Worm (Caenorhabditis elegans) whole organism, L4 larva: ENCODE measurements around the gene srx-59.

Source experiments
- F26F4.8 ChIP-seq: fragments of 200-800 bp; sonication (Bioruptor generic); conservative IDR thresholded peaks from 2 replicates; pipeline ENCODE4 v1.3.6; 2022; ENCODE audit warnings: missing genetic modification characterization, missing compliant biosample characterization
- F37D6.2 ChIP-seq: sonication (generic microtip); optimal IDR thresholded peaks from 2 replicates; lab custom pipeline; 2016; ENCODE audit warnings: mild to moderate bottlenecking, missing genetic modification characterization, missing compliant biosample characterization
- F49E8.2 ChIP-seq: sonication (generic microtip); optimal IDR thresholded peaks from 2 replicates; lab custom pipeline; 2016; ENCODE audit warnings: missing compliant biosample characterization, mild to moderate bottlenecking, missing genetic modification characterization, borderline replicate concordance
- T26A8.4 ChIP-seq: fragments of 200-800 bp; sonication (Bioruptor generic); IDR thresholded peaks from 2 replicates; pipeline ENCODE4 v1.3.6; 2022; ENCODE audit warnings: missing genetic modification characterization, missing compliant biosample characterization
- Y105C5A.15 ChIP-seq: fragments of 200-800 bp; sonication (Bioruptor generic); IDR thresholded peaks from 2 replicates; pipeline ENCODE4 v1.3.6; 2022; ENCODE audit warnings: missing genetic modification characterization, missing compliant biosample characterization
- Y5F2A.4 ChIP-seq: fragments of 200-800 bp; sonication (Bioruptor generic); optimal IDR thresholded peaks from 2 replicates; lab custom pipeline; 2018; ENCODE audit warnings: mild to moderate bottlenecking, missing genetic modification characterization, missing compliant biosample characterization
- Y75B8A.6 ChIP-seq: fragments of 200-800 bp; sonication (Bioruptor generic); IDR thresholded peaks from 2 replicates; pipeline ENCODE4 v1.3.6; 2022; ENCODE audit warnings: missing genetic modification reagents, missing genetic modification characterization, missing compliant biosample characterization
- ZK546.5 ChIP-seq, 2 experiments: sonication (generic microtip); optimal IDR thresholded peaks; 2 replicates each; lab custom pipeline; 2017; ENCODE audit warnings: missing biosample characterization in 2 of 2, missing genetic modification characterization in 2 of 2
- aly-2 ChIP-seq: sonication (generic microtip); optimal IDR thresholded peaks from 2 replicates; lab custom pipeline; 2018; ENCODE audit warnings: missing biosample characterization, missing genetic modification characterization
- ceh-20 ChIP-seq: fragments of 200-800 bp; sonication (Bioruptor generic); IDR thresholded peaks from 2 replicates; pipeline ENCODE4 v1.3.6; 2022; ENCODE audit warnings: missing genetic modification reagents, missing genetic modification characterization, missing compliant biosample characterization
- ceh-44 ChIP-seq: fragments of 200-800 bp; sonication (Bioruptor generic); IDR thresholded peaks from 2 replicates; pipeline ENCODE4 v1.3.6; 2022; ENCODE audit warnings: missing genetic modification reagents, missing genetic modification characterization, missing compliant biosample characterization
- dpl-1 ChIP-seq: fragments of 150-350 bp; optimal IDR thresholded peaks from 2 replicates; lab custom pipeline; 2014; ENCODE audit warnings: missing biosample characterization, missing genetic modification reagents, missing genetic modification characterization
- duxl-1 ChIP-seq: sonication (generic microtip); optimal IDR thresholded peaks from 2 replicates; lab custom pipeline; 2016; ENCODE audit warnings: mild to moderate bottlenecking, missing genetic modification characterization, moderate library complexity, missing compliant biosample characterization; ENCODE audit not compliant: poor library complexity
- dve-1 ChIP-seq: sonication (generic microtip); optimal IDR thresholded peaks from 2 replicates; lab custom pipeline; 2017; ENCODE audit warnings: antibody characterized with exemption, mild to moderate bottlenecking, missing genetic modification characterization, missing compliant biosample characterization; ENCODE audit not compliant: insufficient read depth
- egl-27 ChIP-seq: sonication (generic microtip); optimal IDR thresholded peaks from 3 replicates; lab custom pipeline; 2017; ENCODE audit warnings: missing biosample characterization, missing genetic modification reagents, missing genetic modification characterization
- fkh-10 ChIP-seq: fragments of 150-350 bp; optimal IDR thresholded peaks from 2 replicates; lab custom pipeline; 2014; ENCODE audit warnings: missing biosample characterization, missing genetic modification reagents, missing genetic modification characterization
- fos-1 ChIP-seq: fragments of 150-350 bp; optimal IDR thresholded peaks from 2 replicates; lab custom pipeline; 2014; ENCODE audit warnings: missing biosample characterization, missing genetic modification characterization
- hif-1 ChIP-seq, 2 experiments: sonication (generic microtip); optimal IDR thresholded peaks; 2 replicates each; lab custom pipeline; 2016 to 2017; ENCODE audit warnings: missing compliant biosample characterization in 2 of 2, missing genetic modification characterization in 2 of 2, missing genetic modification reagents in 2 of 2, missing genotype in 2 of 2, mild to moderate bottlenecking in 1 of 2
- hlh-11 ChIP-seq: fragments of 200-800 bp; sonication (Bioruptor generic); optimal IDR thresholded peaks from 2 replicates; lab custom pipeline; 2018; ENCODE audit warnings: mild to moderate bottlenecking, missing genetic modification characterization, missing compliant biosample characterization
- hmg-1.1 ChIP-seq: fragments of 200-800 bp; sonication (Bioruptor generic); IDR thresholded peaks from 2 replicates; pipeline ENCODE4 v1.3.6; 2022; ENCODE audit warnings: missing genetic modification reagents, missing genetic modification characterization, missing compliant biosample characterization
- jun-1 ChIP-seq: fragments of 150-350 bp; optimal IDR thresholded peaks from 2 replicates; lab custom pipeline; 2014; ENCODE audit warnings: missing biosample characterization, missing genetic modification reagents, missing genetic modification characterization
- lim-7 ChIP-seq: fragments of 200-800 bp; sonication (Bioruptor generic); IDR thresholded peaks from 2 replicates; pipeline ENCODE4 v1.3.6; 2022; ENCODE audit warnings: missing genetic modification characterization, missing compliant biosample characterization
- lin-1 ChIP-seq: fragments of 200-800 bp; sonication (Bioruptor generic); IDR thresholded peaks from 2 replicates; pipeline ENCODE4 v1.3.6; 2022; ENCODE audit warnings: missing genetic modification reagents, missing genetic modification characterization, missing compliant biosample characterization
- lin-13 ChIP-seq: fragments of 150-350 bp; optimal IDR thresholded peaks from 2 replicates; lab custom pipeline; 2014; ENCODE audit warnings: missing biosample characterization, missing genetic modification reagents, missing genetic modification characterization
- lin-38 ChIP-seq: fragments of 200-800 bp; sonication (Bioruptor generic); IDR thresholded peaks from 2 replicates; pipeline ENCODE4 v1.3.6; 2022; ENCODE audit warnings: missing genetic modification reagents, missing genetic modification characterization, missing compliant biosample characterization
- lir-3 ChIP-seq: sonication (generic microtip); optimal IDR thresholded peaks from 2 replicates; lab custom pipeline; 2016; ENCODE audit warnings: mild to moderate bottlenecking, missing genetic modification characterization, missing compliant biosample characterization
- madf-5 ChIP-seq, 2 experiments: fragments of 200-800 bp; sonication (Bioruptor generic); IDR thresholded peaks; 2 replicates each; pipeline ENCODE4 v1.3.6; 2022; ENCODE audit warnings: missing compliant biosample characterization in 2 of 2, missing genetic modification characterization in 2 of 2
- mxl-2 ChIP-seq: fragments of 200-800 bp; sonication (Bioruptor generic); conservative IDR thresholded peaks from 2 replicates; pipeline ENCODE4 v1.3.6; 2022; ENCODE audit warnings: missing genetic modification reagents, missing genetic modification characterization, missing compliant biosample characterization
- nhr-41 ChIP-seq: fragments of 200-800 bp; sonication (Bioruptor generic); IDR thresholded peaks from 2 replicates; pipeline ENCODE4 v1.3.6; 2022; ENCODE audit warnings: missing genetic modification reagents, missing genetic modification characterization, missing compliant biosample characterization
- nhr-48 ChIP-seq: sonication (generic microtip); optimal IDR thresholded peaks from 2 replicates; lab custom pipeline; 2016; ENCODE audit warnings: mild to moderate bottlenecking, missing genetic modification characterization, missing compliant biosample characterization
- pqm-1 ChIP-seq: sonication (generic microtip); optimal IDR thresholded peaks from 2 replicates; lab custom pipeline; 2017; ENCODE audit warnings: missing biosample characterization, missing genetic modification characterization
- sdz-12 ChIP-seq: fragments of 200-800 bp; sonication (Bioruptor generic); optimal IDR thresholded peaks from 2 replicates; lab custom pipeline; 2018; ENCODE audit warnings: mild to moderate bottlenecking, missing genetic modification characterization, missing compliant biosample characterization
- vab-7 ChIP-seq: fragments of 200-800 bp; sonication (Bioruptor generic); IDR thresholded peaks from 2 replicates; pipeline ENCODE4 v1.3.6; 2022; ENCODE audit warnings: missing genetic modification reagents, missing genetic modification characterization, missing compliant biosample characterization
- zag-1 ChIP-seq: fragments of 150-350 bp; optimal IDR thresholded peaks from 2 replicates; lab custom pipeline; 2014; ENCODE audit warnings: missing biosample characterization, missing genetic modification characterization
- zfp-3 ChIP-seq: fragments of 200-800 bp; sonication (Bioruptor generic); conservative IDR thresholded peaks from 2 replicates; pipeline ENCODE4 v1.3.6; 2022; ENCODE audit warnings: missing genetic modification reagents, missing genetic modification characterization, missing compliant biosample characterization
- zip-2 ChIP-seq: fragments of 150-350 bp; optimal IDR thresholded peaks from 2 replicates; lab custom pipeline; 2014; ENCODE audit warnings: missing biosample characterization, missing genetic modification characterization
- ztf-7 ChIP-seq: fragments of 150-350 bp; optimal IDR thresholded peaks from 2 replicates; lab custom pipeline; 2014; ENCODE audit warnings: missing biosample characterization, missing genetic modification characterization

Gene srx-59

ce11 chrV:6935878-6936277, 35.8 kb upstream of the srx-59 start, which contains the start of gene Y57E12B.10:
Y57E12B.10 (minus strand) TSS chrV:6935978.
- TF ChIP-seq lin-13 (GFP tag; lab: Kevin White, UChicago) = no peak
- TF ChIP-seq lir-3 (tag; lab: Kevin White, UChicago) = no peak
- no peak for TF ChIP-seq pqm-1
- no peak for TF ChIP-seq zag-1
- no peak for TF ChIP-seq fos-1 (tag; lab: Kevin White, UChicago)
- TF ChIP-seq ceh-20 (GFP tag; lab: Robert Waterston, UW) = no peak
- TF ChIP-seq madf-5 (GFP tag; IDR thresholded peaks at IDR 0.05; lab: Robert Waterston, UW) = no peak
- no peak for TF ChIP-seq nhr-48 (tag; lab: Kevin White, UChicago)
- TF ChIP-seq aly-2 (tag; lab: Kevin White, UChicago) = no peak
- TF ChIP-seq lim-7 (GFP tag; lab: Robert Waterston, UW) = no peak
- no peak for TF ChIP-seq fkh-10
- no peak for TF ChIP-seq ztf-7 (tag; lab: Kevin White, UChicago)

- TF ChIP-seq Y75B8A.6 (GFP tag; lab: Robert Waterston, UW) = no peak
- TF ChIP-seq F49E8.2 (tag; lab: Kevin White, UChicago) = no peak
- TF ChIP-seq mxl-2 = no peak
- TF ChIP-seq Y5F2A.4 (GFP tag; lab: Kevin White, UChicago) = no peak
- TF ChIP-seq madf-5 (GFP tag; IDR thresholded peaks at IDR 0.05; lab: Robert Waterston, UW) = no peak
- TF ChIP-seq hif-1 (tag; optimal IDR thresholded peaks at IDR 0.05; lab: Kevin White, UChicago) = no peak
- TF ChIP-seq vab-7 (GFP tag; lab: Robert Waterston, UW) = no peak
- no peak for TF ChIP-seq egl-27 (tag; lab: Kevin White, UChicago)
- no peak for TF ChIP-seq zfp-3 (GFP tag; lab: Robert Waterston, UW)
- no peak for TF ChIP-seq ceh-20 (GFP tag; lab: Robert Waterston, UW)
- TF ChIP-seq nhr-41 (GFP tag; lab: Robert Waterston, UW) = no peak
Observed at ce11 chrV:6947442-6947841, 24.2 kb upstream of the srx-59 start, which contains the start of gene Y57E12B.4. Y57E12B.4 (minus strand) TSS chrV:6947542.

DNA sequence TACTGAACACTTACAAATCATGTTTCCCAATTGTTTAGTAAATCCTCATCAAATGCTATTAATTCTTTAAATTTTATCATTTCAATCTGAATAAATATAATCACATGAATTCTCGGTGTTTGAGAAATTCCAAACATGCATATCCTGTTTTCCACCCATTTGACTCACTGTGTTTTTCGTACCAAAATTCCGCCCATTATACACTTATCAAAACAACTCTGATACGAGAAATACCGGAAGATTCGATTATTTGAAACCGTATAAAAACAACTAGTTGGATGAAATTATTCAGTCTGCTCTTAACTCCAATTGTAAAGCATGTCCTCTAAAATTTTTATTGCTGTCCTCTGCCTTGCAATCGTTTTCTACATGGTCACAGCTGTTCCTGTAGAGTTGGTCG, 23.4 kb upstream of the srx-59 start, which contains the start of gene Y57E12B.1:
Y57E12B.1 (plus strand) TSS at position 301 of the 400 bp plus-strand sequence.
- TF ChIP-seq lin-1 (GFP tag; lab: Robert Waterston, UW) (no peak), lin-38 (no peak), ceh-44 (GFP tag; lab: Robert Waterston, UW) (no peak), F37D6.2 (no peak), vab-7 (GFP tag; lab: Robert Waterston, UW) (no peak), hlh-11 (tag; lab: Kevin White, UChicago) (no peak), jun-1 (no peak), duxl-1 (tag; lab: Kevin White, UChicago) (no peak), ztf-7 (tag; lab: Kevin White, UChicago) (no peak), dve-1 (no peak), ZK546.5 (tag; optimal IDR thresholded peaks at IDR 0.05; lab: Kevin White, UChicago) (no peak), aly-2 (tag; lab: Kevin White, UChicago) (no peak), hmg-1.1 (GFP tag; lab: Robert Waterston, UW) (no peak), dpl-1 (GFP tag; lab: Kevin White, UChicago) (no peak), zip-2 (tag; lab: Kevin White, UChicago) (no peak)

DNA sequence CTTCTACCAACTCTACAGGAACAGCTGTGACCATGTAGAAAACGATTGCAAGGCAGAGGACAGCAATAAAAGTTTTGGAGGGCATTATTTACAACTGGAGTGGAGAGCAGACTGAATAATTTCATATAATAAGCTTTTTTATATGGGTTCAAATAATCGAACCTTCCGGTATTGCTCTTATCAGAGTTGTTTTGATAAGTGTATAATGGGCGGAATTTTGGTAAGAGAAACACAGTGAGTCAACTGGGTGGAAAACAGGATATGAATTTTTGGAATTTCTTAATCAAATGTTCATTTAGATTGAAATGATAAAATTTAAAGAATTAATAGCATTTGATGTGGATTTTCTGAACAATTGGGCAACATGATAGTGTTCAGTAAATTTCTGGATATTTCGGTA, 21.9 kb upstream of the srx-59 start, which contains the start of gene Y57E12B.11:
Y57E12B.11 (minus strand) TSS at position 101 of the 400 bp plus-strand sequence.
- no peak for TF ChIP-seq dve-1
- TF ChIP-seq sdz-12 (GFP tag; lab: Kevin White, UChicago) = no peak
- TF ChIP-seq Y105C5A.15 (GFP tag; lab: Robert Waterston, UW) = no peak
- no peak for TF ChIP-seq hlh-11 (tag; lab: Kevin White, UChicago)
- TF ChIP-seq T26A8.4 (GFP tag; lab: Robert Waterston, UW) = no peak
- TF ChIP-seq F26F4.8 = no peak
